Fruit fly (Drosophila melanogaster): ENCODE results near the gene tomb.

dm6 chr2L:5546518-5547287 lies 10.1 kb upstream of the tomb start, which contains the start of gene Oscillin:
- TF ChIP-seq CG4496 (GFP tag; IDR thresholded peaks at IDR 0.05): peak; percentile 46; the same call in 1 of the 3 replicates
- TF ChIP-seq fd96Ca (GFP tag; IDR thresholded peaks at IDR 0.05): peak; percentile 61
- TF ChIP-seq EcR (GFP tag; optimal IDR thresholded peaks at IDR 0.05): peak; percentile 100
